Worm (Caenorhabditis elegans) whole organism, L4/young adult: ENCODE measurements around the gene Y57G11C.41.

ENCODE experiments used
- W03F9.2 ChIP-seq: fragments of 150-350 bp; optimal IDR thresholded peaks from 2 replicates; lab custom pipeline; 2014; ENCODE audit warnings: missing biosample characterization, missing genetic modification characterization
- dao-5 ChIP-seq: sonication (generic microtip); optimal IDR thresholded peaks from 2 replicates; lab custom pipeline; 2016; ENCODE audit warnings: missing genotype, missing genetic modification characterization, moderate library complexity, missing compliant biosample characterization
- him-1 ChIP-seq: sonication (generic microtip); optimal IDR thresholded peaks from 2 replicates; lab custom pipeline; 2016; ENCODE audit warnings: missing genotype, missing genetic modification reagents, missing genetic modification characterization, missing compliant biosample characterization

- no peak for TF ChIP-seq him-1
- TF ChIP-seq dao-5 (tag; lab: Kevin White, UChicago): no peak
- no peak for TF ChIP-seq W03F9.2 (tag; lab: Kevin White, UChicago)
These were observed 35.7 kb upstream of the Y57G11C.41 start for ce11 chrIV:14741926-14742325.
